Fruit fly (Drosophila melanogaster) whole organism, embryonic: Measurements from ENCODE around the gene Pex5.

ENCODE experiments used
- Aef1 ChIP-seq: fragments of 200-800 bp; sonication (Bioruptor generic); IDR thresholded peaks from 3 replicates; pipeline ENCODE4 v1.3.6; 2022; ENCODE audit warnings: missing biosample characterization, missing genetic modification characterization
- Atf3 ChIP-seq: fragments of 200-800 bp; sonication (Bioruptor generic); optimal IDR thresholded peaks from 3 replicates; lab custom pipeline; 2016; ENCODE audit warnings: missing biosample characterization, missing genetic modification characterization
- CG10147 ChIP-seq: fragments of 200-800 bp; sonication (Bioruptor generic); optimal IDR thresholded peaks from 2 replicates; lab custom pipeline; 2019; ENCODE audit warnings: missing biosample characterization, mild to moderate bottlenecking, missing genetic modification characterization, moderate library complexity
- CG1233 ChIP-seq: fragments of 200-800 bp; sonication (Bioruptor generic); optimal IDR thresholded peaks from 4 replicates; lab custom pipeline; 2018; ENCODE audit warnings: missing biosample characterization, mild to moderate bottlenecking, missing genetic modification characterization
- CG12942 ChIP-seq: fragments of 200-800 bp; sonication (Bioruptor generic); optimal IDR thresholded peaks from 3 replicates; lab custom pipeline; 2016; ENCODE audit warnings: missing biosample characterization, missing genetic modification characterization
- CG13894 ChIP-seq: fragments of 200-800 bp; sonication (Bioruptor generic); optimal IDR thresholded peaks from 3 replicates; lab custom pipeline; 2018; ENCODE audit warnings: missing biosample characterization, mild to moderate bottlenecking, missing genetic modification characterization, moderate library complexity
- CG14050 ChIP-seq: fragments of 200-800 bp; sonication (Bioruptor generic); IDR thresholded peaks from 3 replicates; pipeline ENCODE4 v1.3.6; 2022; ENCODE audit warnings: missing biosample characterization, missing genetic modification characterization
- CG14965 ChIP-seq: fragments of 200-800 bp; sonication (Bioruptor generic); optimal IDR thresholded peaks from 2 replicates; lab custom pipeline; 2016; ENCODE audit warnings: missing biosample characterization, missing genetic modification characterization, borderline replicate concordance
- CG15514 ChIP-seq: fragments of 200-800 bp; sonication (Bioruptor generic); optimal IDR thresholded peaks from 3 replicates; lab custom pipeline; 2017; ENCODE audit warnings: missing biosample characterization, missing genetic modification characterization, mild to moderate bottlenecking, moderate library complexity, missing genetic modification reagents
- CG18764 ChIP-seq: fragments of 200-800 bp; sonication (Bioruptor generic); optimal IDR thresholded peaks from 3 replicates; lab custom pipeline; 2016; ENCODE audit warnings: missing biosample characterization, missing genetic modification characterization
- CG2120 ChIP-seq: fragments of 200-800 bp; sonication (Bioruptor generic); optimal IDR thresholded peaks from 3 replicates; lab custom pipeline; 2016; ENCODE audit warnings: missing biosample characterization, missing genetic modification characterization
- CG32532 ChIP-seq: fragments of 200-800 bp; sonication (Bioruptor generic); IDR thresholded peaks from 2 replicates; pipeline ENCODE4 v1.3.6; 2022; ENCODE audit warnings: missing biosample characterization, missing genetic modification characterization
- CG3726 ChIP-seq: fragments of 200-800 bp; sonication (Bioruptor generic); IDR thresholded peaks from 3 replicates; pipeline ENCODE4, ENCODE4 v1.3.6; 2022; ENCODE audit warnings: missing biosample characterization, missing genetic modification characterization
- CG7372 ChIP-seq: fragments of 200-800 bp; sonication (Bioruptor generic); IDR thresholded peaks from 2 replicates; pipeline ENCODE4 v1.3.6; 2022; ENCODE audit warnings: missing biosample characterization, missing genetic modification characterization
- CG7987 ChIP-seq: fragments of 200-800 bp; sonication (Bioruptor generic); optimal IDR thresholded peaks from 2 replicates; lab custom pipeline; 2018; ENCODE audit warnings: missing biosample characterization, mild to moderate bottlenecking, missing genetic modification characterization, moderate library complexity
- CG9609 ChIP-seq: fragments of 200-800 bp; sonication (Bioruptor generic); optimal IDR thresholded peaks from 3 replicates; lab custom pipeline; 2016; ENCODE audit warnings: missing biosample characterization, missing genetic modification characterization
- CTCF ChIP-seq: fragments of 200-800 bp; sonication (Bioruptor generic); optimal IDR thresholded peaks from 2 replicates; lab custom pipeline; 2017; ENCODE audit warnings: missing biosample characterization, mild to moderate bottlenecking, missing genetic modification characterization, moderate library complexity
- Camta ChIP-seq: fragments of 200-800 bp; sonication (Bioruptor generic); optimal IDR thresholded peaks from 2 replicates; lab custom pipeline; 2016; ENCODE audit warnings: missing biosample characterization, missing genetic modification characterization
- CrebB ChIP-seq: fragments of 200-800 bp; sonication (Bioruptor generic); optimal IDR thresholded peaks from 3 replicates; lab custom pipeline; 2018; ENCODE audit warnings: missing biosample characterization, mild to moderate bottlenecking, missing genetic modification characterization
- H2.0 ChIP-seq: fragments of 200-800 bp; sonication (Bioruptor generic); IDR thresholded peaks from 2 replicates; pipeline ENCODE4 v1.3.6; 2022; ENCODE audit warnings: missing biosample characterization, missing genetic modification characterization
- HLH54F ChIP-seq: fragments of 200-800 bp; sonication (Bioruptor generic); optimal IDR thresholded peaks from 3 replicates; lab custom pipeline; 2016; ENCODE audit warnings: missing biosample characterization, missing genetic modification characterization
- Med ChIP-seq: fragments of 200-800 bp; sonication (Bioruptor generic); peaks from one replicate; lab custom pipeline; 2016; ENCODE audit warnings: missing biosample characterization, missing genetic modification characterization, mild to moderate bottlenecking, inconsistent platforms, moderate library complexity
- NK7.1 ChIP-seq: fragments of 200-800 bp; sonication (Bioruptor generic); optimal IDR thresholded peaks from 3 replicates; lab custom pipeline; 2016; ENCODE audit warnings: missing biosample characterization, missing genetic modification characterization
- Pdp1 ChIP-seq, 2 experiments: fragments of 200-800 bp; sonication (Bioruptor generic); optimal IDR thresholded peaks; 3 replicates each; lab custom pipeline; 2016; ENCODE audit warnings: missing biosample characterization in 2 of 2, missing genetic modification characterization in 2 of 2, mild to moderate bottlenecking in 1 of 2, moderate library complexity in 1 of 2
- Ravus ChIP-seq: fragments of 200-800 bp; sonication (Bioruptor generic); IDR thresholded peaks from 2 replicates; pipeline ENCODE4 v1.3.6; 2022; ENCODE audit warnings: missing biosample characterization, missing genetic modification characterization
- Trl ChIP-seq, 3 experiments: fragments of >200 bp in 2 of 3; fragments of 200-800 bp in 1 of 3; sonication (Bioruptor generic) in 1 of 3; optimal IDR thresholded peaks; 2 replicates in 1 of 3; 3 replicates in 2 of 3; lab custom pipeline; 2016 to 2017; ENCODE audit warnings: missing biosample characterization in 1 of 3, missing genetic modification characterization in 1 of 3
- Vsx1 ChIP-seq: fragments of 200-800 bp; sonication (Bioruptor generic); optimal IDR thresholded peaks from 2 replicates; lab custom pipeline; 2017; ENCODE audit warnings: missing biosample characterization, mild to moderate bottlenecking, missing genetic modification characterization, missing genetic modification reagents
- abd-A ChIP-seq: fragments of 200-800 bp; sonication (Bioruptor generic); optimal IDR thresholded peaks from 3 replicates; lab custom pipeline; 2019; ENCODE audit warnings: missing biosample characterization, mild to moderate bottlenecking, missing genetic modification characterization, moderate library complexity
- amos ChIP-seq: fragments of 200-800 bp; sonication (Bioruptor generic); IDR thresholded peaks from 2 replicates; pipeline ENCODE4 v1.3.6; 2022; ENCODE audit warnings: missing biosample characterization, missing genetic modification characterization; ENCODE audit not compliant: partially characterized antibody
- bcd ChIP-seq: fragments of 200-800 bp; sonication (Bioruptor generic); optimal IDR thresholded peaks from 2 replicates; lab custom pipeline; 2017; ENCODE audit warnings: missing biosample characterization, mild to moderate bottlenecking, missing genetic modification characterization
- chinmo ChIP-seq: fragments of 200-800 bp; sonication (Bioruptor generic); IDR thresholded peaks from 4 replicates; pipeline ENCODE4 v1.3.6; 2022; ENCODE audit warnings: missing biosample characterization, missing genetic modification characterization; ENCODE audit not compliant: partially characterized antibody
- corto ChIP-seq: fragments of 200-800 bp; sonication (Bioruptor generic); optimal IDR thresholded peaks from 2 replicates; lab custom pipeline; 2016; ENCODE audit warnings: missing biosample characterization, mild to moderate bottlenecking, missing genetic modification characterization, moderate library complexity
- crol ChIP-seq: fragments of 200-800 bp; sonication (Bioruptor generic); IDR thresholded peaks from 2 replicates; pipeline ENCODE4 v1.3.6; 2022; ENCODE audit warnings: missing biosample characterization, missing genetic modification characterization
- cwo ChIP-seq: fragments of 200-800 bp; sonication (Bioruptor generic); optimal IDR thresholded peaks from 3 replicates; lab custom pipeline; 2017; ENCODE audit warnings: missing biosample characterization, missing genetic modification characterization, mild to moderate bottlenecking, moderate library complexity, missing genetic modification reagents
- exex ChIP-seq: fragments of 200-800 bp; sonication (Bioruptor generic); optimal IDR thresholded peaks from 4 replicates; lab custom pipeline; 2018; ENCODE audit warnings: missing biosample characterization, mild to moderate bottlenecking, missing genetic modification characterization, moderate library complexity
- grn ChIP-seq: fragments of 200-800 bp; sonication (Bioruptor generic); optimal IDR thresholded peaks from 3 replicates; lab custom pipeline; 2017; ENCODE audit warnings: missing biosample characterization, missing genetic modification characterization
- lab ChIP-seq: fragments of 200-800 bp; sonication (Bioruptor generic); optimal IDR thresholded peaks from 3 replicates; lab custom pipeline; 2017; ENCODE audit warnings: missing biosample characterization, missing genetic modification characterization, mild to moderate bottlenecking, moderate library complexity, missing genetic modification reagents
- lbe ChIP-seq: fragments of 200-800 bp; sonication (Bioruptor generic); optimal IDR thresholded peaks from 2 replicates; lab custom pipeline; 2016; ENCODE audit warnings: missing biosample characterization, mild to moderate bottlenecking, missing genetic modification characterization
- lilli ChIP-seq: fragments of 200-800 bp; sonication (Bioruptor generic); optimal IDR thresholded peaks from 3 replicates; lab custom pipeline; 2016; ENCODE audit warnings: missing biosample characterization, missing genetic modification characterization
- schlank ChIP-seq: fragments of 200-800 bp; sonication (Bioruptor generic); optimal IDR thresholded peaks from 2 replicates; lab custom pipeline; 2018; ENCODE audit warnings: missing biosample characterization, mild to moderate bottlenecking, missing genetic modification characterization
- sens ChIP-seq: fragments of 200-800 bp; sonication (Bioruptor generic); peaks from one replicate; lab custom pipeline; 2016; ENCODE audit warnings: missing biosample characterization, missing genetic modification characterization
- sug ChIP-seq: fragments of 200-800 bp; optimal IDR thresholded peaks from 2 replicates; lab custom pipeline; 2019; ENCODE audit warnings: missing biosample characterization, mild to moderate bottlenecking, missing genetic modification characterization, moderate library complexity
- tgo ChIP-seq: fragments of 200-800 bp; sonication (Bioruptor generic); IDR thresholded peaks from 3 replicates; pipeline ENCODE4 v1.3.6; 2022; ENCODE audit warnings: missing biosample characterization, missing genetic modification characterization
- tin ChIP-seq: fragments of 200-800 bp; sonication (Bioruptor generic); optimal IDR thresholded peaks from 3 replicates; lab custom pipeline; 2016; ENCODE audit warnings: missing biosample characterization, missing genetic modification characterization
- toy ChIP-seq: fragments of 200-800 bp; sonication (Bioruptor generic); IDR thresholded peaks from 2 replicates; pipeline ENCODE4 v1.3.6; 2022; ENCODE audit warnings: missing biosample characterization, missing genetic modification characterization
- zfh1 ChIP-seq: fragments of 200-800 bp; sonication (Bioruptor generic); IDR thresholded peaks from 3 replicates; pipeline ENCODE4 v1.3.6; 2022; ENCODE audit warnings: missing biosample characterization, missing genetic modification characterization

The Pex5 gene

DNA sequence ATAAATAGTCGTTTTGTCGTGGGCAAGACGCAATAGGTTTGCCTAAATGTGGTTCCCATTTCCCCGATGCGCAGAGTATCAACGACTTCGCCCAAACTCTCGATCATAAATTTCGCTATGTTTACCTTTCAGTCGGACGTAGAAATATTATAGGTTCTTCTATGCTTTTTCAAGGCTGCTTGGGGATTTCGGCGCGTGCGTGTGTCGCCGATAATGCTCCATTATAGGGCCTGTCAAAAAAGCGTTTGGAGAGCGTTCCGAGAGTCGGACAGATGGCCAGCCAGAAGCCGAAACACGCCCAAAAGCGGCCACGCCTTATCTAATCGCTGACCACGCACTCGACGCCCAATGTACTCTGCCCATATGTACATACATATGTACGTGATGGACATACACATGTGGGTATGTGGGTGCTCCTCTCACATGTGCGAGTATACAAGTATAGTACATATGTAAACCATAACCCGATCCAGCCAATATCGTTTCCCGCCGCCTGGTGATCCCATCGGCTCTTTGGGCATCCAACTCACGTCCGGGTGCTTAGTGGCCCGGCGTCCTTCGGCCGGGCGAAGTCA, 20.1 kb downstream of the Pex5 start (continued):
- TF ChIP-seq Pdp1 (GFP tag; optimal IDR thresholded peaks at IDR 0.05; lab: Kevin White, UChicago) (peak in 1 of 2 experiments; percentile 14), CG2120 (GFP tag; lab: Kevin White, UChicago) (peak; percentile 23), CG7372 (GFP tag; lab: Robert Waterston, UW) (no peak), CG32532 (peak; percentile 30; the same call in 1 of the 2 replicates), lilli (peak; percentile 4), exex (tag; lab: Kevin White, UChicago) (peak; percentile 67), CG13894 (tag; lab: Kevin White, UChicago) (peak; percentile 31), sens (GFP tag; lab: Kevin White, UChicago) (peak; percentile 32), lab (GFP tag; lab: Kevin White, UChicago) (peak; percentile 31), Aef1 (no peak), abd-A (tag; lab: Kevin White, UChicago) (no peak), corto (GFP tag; lab: Kevin White, UChicago) (no peak), CG1233 (GFP tag; lab: Kevin White, UChicago) (no peak), amos (GFP tag; lab: Robert Waterston, UW) (no peak), toy (no peak), CG10147 (GFP tag; lab: Kevin White, UChicago) (no peak)
- TF ChIP-seq, all 482 proteins: peak for 21

DNA sequence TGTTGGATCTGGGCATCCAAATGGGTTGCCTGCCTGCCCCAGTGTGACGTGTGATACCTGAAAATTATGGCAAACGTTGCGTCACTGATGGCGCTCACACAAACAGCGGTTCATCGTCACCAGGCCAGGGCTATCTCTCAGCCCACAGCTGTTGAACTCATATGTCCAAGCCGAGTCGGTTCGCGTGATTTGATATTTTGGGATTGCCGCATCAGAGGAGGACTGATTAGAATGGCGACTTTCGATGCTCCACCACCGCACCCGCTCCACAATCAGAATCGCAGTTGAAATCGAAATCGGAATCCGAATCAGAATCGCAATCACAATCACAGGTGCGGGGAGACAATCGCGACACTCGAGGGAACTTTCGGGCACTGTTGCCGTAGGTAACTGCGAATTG, 21.1 kb downstream of the Pex5 start:
- TF ChIP-seq Ravus (no peak), cwo (GFP tag; lab: Kevin White, UChicago) (peak; percentile 54), grn (GFP tag; lab: Kevin White, UChicago) (peak; percentile 73), Pdp1 (GFP tag; optimal IDR thresholded peaks at IDR 0.05; lab: Kevin White, UChicago) (peak in 1 of 2 experiments; percentile 74), chinmo (GFP tag; lab: Robert Waterston, UW) (0 out of 4 replicates have a peak, but pooled peaks have one; percentile 40), exex (tag; lab: Kevin White, UChicago) (peak; percentile 1), zfh1 (no peak), sug (peak; percentile 63), CG14965 (no peak), H2.0 (GFP tag; lab: Robert Waterston, UW) (no peak)

DNA sequence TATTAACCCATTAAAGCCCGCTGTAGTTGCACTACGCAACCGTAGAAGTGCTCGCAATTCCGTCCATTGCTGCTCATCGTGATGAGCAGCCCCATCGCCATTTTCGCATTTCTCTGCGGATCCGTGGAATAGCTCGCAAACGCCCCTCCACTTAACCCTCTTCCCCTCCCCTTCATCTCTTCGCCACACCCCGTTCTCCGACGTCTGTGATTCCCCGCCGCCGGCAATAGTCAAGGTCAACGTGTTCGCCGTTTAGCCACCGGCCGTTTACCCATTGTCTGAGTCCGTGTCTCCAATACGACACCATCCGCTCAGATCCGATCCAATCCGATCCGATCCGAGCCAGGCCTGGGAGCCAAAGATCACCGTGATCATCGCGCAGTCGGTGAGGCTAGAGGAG, 22.5 kb downstream of the Pex5 start:
- TF ChIP-seq CG3726 (GFP tag; lab: Robert Waterston, UW): no peak
- no peak for TF ChIP-seq bcd (GFP tag; lab: Kevin White, UChicago)
- no peak for TF ChIP-seq CG9609 (GFP tag; lab: Kevin White, UChicago)
- peak; percentile 65 for TF ChIP-seq Med (GFP tag; lab: Kevin White, UChicago)
- TF ChIP-seq Trl (optimal IDR thresholded peaks at IDR 0.05; lab: Kevin White, UChicago): no peak
- TF ChIP-seq Trl (GFP tag; optimal IDR thresholded peaks at IDR 0.05; lab: Kevin White, UChicago): no peak
- TF ChIP-seq Atf3 (GFP tag; lab: Kevin White, UChicago): no peak
- TF ChIP-seq crol (GFP tag; lab: Robert Waterston, UW): 0 out of 2 replicates have a peak, but pooled peaks have one; percentile 14
- TF ChIP-seq schlank (tag; lab: Kevin White, UChicago): no peak
- no peak for TF ChIP-seq HLH54F (GFP tag; lab: Kevin White, UChicago)
- TF ChIP-seq CG14050 (GFP tag; lab: Robert Waterston, UW): no peak
- TF ChIP-seq, all 482 proteins: peak for 2

DNA sequence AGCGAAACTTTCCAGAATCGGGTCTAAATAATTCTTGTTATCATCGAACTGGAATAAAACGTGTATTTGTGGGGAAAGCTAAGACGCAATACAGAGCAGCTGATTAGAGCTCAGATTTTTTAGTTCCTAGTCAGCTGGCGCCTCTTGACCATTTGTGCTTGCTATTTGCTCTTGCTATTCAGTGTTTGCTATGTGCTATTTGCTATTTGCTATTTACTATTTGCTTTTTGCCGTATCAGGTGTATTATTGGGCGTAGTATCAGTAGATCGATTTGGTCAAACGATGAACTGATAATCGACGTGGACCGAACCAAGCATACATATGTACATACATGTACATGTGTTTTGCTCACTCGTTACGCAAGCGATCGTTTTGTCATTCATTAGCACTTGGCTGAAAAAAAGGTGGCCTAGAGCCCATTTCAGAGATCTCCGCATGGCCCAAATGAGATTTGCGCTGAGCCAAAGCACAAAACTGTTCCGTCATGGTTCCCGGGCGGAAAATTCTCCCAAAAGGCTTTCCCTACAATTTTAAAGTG, 23.4 kb downstream of the Pex5 start:
- no peak for TF ChIP-seq tin (GFP tag; lab: Kevin White, UChicago)
- TF ChIP-seq crol (GFP tag; lab: Robert Waterston, UW): no peak
- TF ChIP-seq NK7.1 (GFP tag; lab: Kevin White, UChicago): no peak
- TF ChIP-seq Camta (GFP tag; lab: Kevin White, UChicago): peak; percentile 40
- TF ChIP-seq Vsx1 (GFP tag; lab: Kevin White, UChicago): peak; percentile 51
- no peak for TF ChIP-seq lbe
- no peak for TF ChIP-seq CTCF
- TF ChIP-seq CrebB (tag; lab: Kevin White, UChicago): peak; percentile 54
- peak; percentile 42 for TF ChIP-seq CG18764 (GFP tag; lab: Kevin White, UChicago)
- peak; percentile 70 for TF ChIP-seq CG15514 (GFP tag; lab: Kevin White, UChicago)
- TF ChIP-seq tgo: peak; percentile 27; the same call in 1 of the 3 replicates
- TF ChIP-seq CG12942 (GFP tag; lab: Kevin White, UChicago): peak; percentile 54
- TF ChIP-seq schlank (tag; lab: Kevin White, UChicago): peak; percentile 72
- peak; percentile 76 for TF ChIP-seq CG7987
